Worm (Caenorhabditis elegans) whole organism, midembryonic: Measurements from ENCODE around the gene C02G6.2.

Source experiments
- T22C8.4 ChIP-seq: fragments of 200-800 bp; sonication (Bioruptor generic); IDR thresholded peaks from 2 replicates; pipeline ENCODE4 v1.3.6; 2022; ENCODE audit warnings: missing genetic modification characterization, missing compliant biosample characterization
- cog-1 ChIP-seq: sonication (generic microtip); optimal IDR thresholded peaks from 2 replicates; lab custom pipeline; 2016; ENCODE audit warnings: missing genetic modification characterization, missing compliant biosample characterization
- flt-1 ChIP-seq: fragments of 200-800 bp; sonication (Bioruptor generic); IDR thresholded peaks from 2 replicates; pipeline ENCODE4 v1.3.6; 2022; ENCODE audit warnings: missing genetic modification characterization, missing compliant biosample characterization
- klf-2 ChIP-seq: fragments of 200-800 bp; sonication (Bioruptor generic); conservative IDR thresholded peaks from 2 replicates; pipeline ENCODE4 v1.3.6; 2022; ENCODE audit warnings: missing genetic modification reagents, missing genetic modification characterization, missing compliant biosample characterization
- ref-1 ChIP-seq: fragments of 200-800 bp; sonication (Bioruptor generic); conservative IDR thresholded peaks from 2 replicates; pipeline ENCODE4 v1.3.6; 2022; ENCODE audit warnings: missing genetic modification reagents, missing genetic modification characterization, missing compliant biosample characterization
- tab-1 ChIP-seq: fragments of 200-800 bp; sonication (Bioruptor generic); IDR thresholded peaks from 2 replicates; pipeline ENCODE4 v1.3.6; 2022; ENCODE audit warnings: missing genetic modification characterization, missing compliant biosample characterization
- ztf-23 ChIP-seq: fragments of 200-800 bp; sonication (Bioruptor generic); IDR thresholded peaks from 2 replicates; pipeline ENCODE4 v1.3.6; 2022; ENCODE audit warnings: missing genetic modification reagents, missing genetic modification characterization, missing compliant biosample characterization
- ztf-29 ChIP-seq: fragments of 200-800 bp; sonication (Bioruptor generic); IDR thresholded peaks from 2 replicates; pipeline ENCODE4 v1.3.6; 2022; ENCODE audit warnings: missing genetic modification reagents, missing genetic modification characterization, missing compliant biosample characterization

DNA sequence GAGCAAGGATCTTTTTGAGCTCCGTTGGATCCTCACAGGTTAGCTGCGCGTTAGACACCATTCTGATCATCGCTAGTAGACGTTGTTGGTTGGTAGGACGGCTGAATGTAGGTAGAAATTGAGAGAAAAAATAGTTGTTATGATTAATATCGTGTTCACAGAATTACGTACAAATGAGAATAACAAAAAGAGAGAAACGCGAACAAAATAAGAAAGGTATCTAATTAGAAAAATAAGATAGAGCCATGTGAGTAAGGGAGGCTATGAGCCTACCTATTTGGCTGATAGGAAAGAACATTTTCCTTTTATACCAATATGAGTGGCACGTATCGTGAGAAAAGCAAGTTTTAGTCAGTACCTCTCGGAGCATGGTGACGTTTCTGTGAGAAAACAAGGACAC lies 11.9 kb downstream of the C02G6.2 start, which contains the start of gene C04E6.8:
- no peak for TF ChIP-seq ref-1 (GFP tag; lab: Robert Waterston, UW)
- no peak for TF ChIP-seq T22C8.4 (GFP tag; lab: Robert Waterston, UW)
- TF ChIP-seq tab-1 (GFP tag; lab: Robert Waterston, UW): no peak
- no peak for TF ChIP-seq flt-1
- TF ChIP-seq cog-1 (tag; lab: Kevin White, UChicago): no peak
- TF ChIP-seq klf-2 (GFP tag; lab: Robert Waterston, UW): no peak
- no peak for TF ChIP-seq ztf-23 (GFP tag; lab: Robert Waterston, UW)
- TF ChIP-seq ztf-29: no peak
